Worm (Caenorhabditis elegans): ENCODE data around the gene arrd-28.

The arrd-28 gene

ce11 chrX:10183695-10184094 lies at the start of gene arrd-28:
arrd-28 (plus strand) TSS chrX:10183995.
- TF ChIP-seq nhr-237 (tag; optimal IDR thresholded peaks at IDR 0.05) (no peak), elt-1 (tag; optimal IDR thresholded peaks at IDR 0.05; ENCODE audit: borderline replicate concordance, insufficient read depth) (no peak), unc-62 (GFP tag; optimal IDR thresholded peaks at IDR 0.05) (no peak), drap-1 (GFP tag; optimal IDR thresholded peaks at IDR 0.05) (no peak), cnd-1 (tag; optimal IDR thresholded peaks at IDR 0.05) (no peak), ham-2 (GFP tag; optimal IDR thresholded peaks at IDR 0.05) (no peak)

DNA sequence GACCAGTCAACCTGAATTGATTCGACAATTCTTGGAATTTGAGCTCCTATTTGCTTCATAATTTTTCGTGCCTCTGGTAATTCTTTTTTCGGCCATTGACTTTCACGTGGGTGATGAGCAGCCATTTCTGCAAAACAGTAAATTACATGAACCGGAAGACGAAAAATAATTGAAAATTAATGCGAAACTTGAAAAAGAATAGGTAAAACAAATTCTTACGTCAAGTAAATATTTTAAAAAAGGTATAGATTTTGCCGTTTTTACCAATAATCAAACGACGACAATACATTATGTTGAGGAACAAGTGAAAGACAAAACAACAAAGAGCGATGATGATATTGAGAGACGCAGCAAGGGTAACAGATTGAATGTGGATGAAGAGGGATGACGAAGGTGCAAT lies 45.3 kb upstream of the arrd-28 start, which contains the start of gene moc-1:
TSS of gene moc-1 (minus strand) at position 127 of the 400 bp plus-strand sequence.
- TF ChIP-seq hlh-1 (tag; optimal IDR thresholded peaks at IDR 0.05) (no peak), sem-2 (GFP tag; optimal IDR thresholded peaks at IDR 0.05) (no peak), ceh-43 (GFP tag; optimal IDR thresholded peaks at IDR 0.05) (no peak), ceh-83 (GFP tag; optimal IDR thresholded peaks at IDR 0.05) (no peak), elt-1 (tag; optimal IDR thresholded peaks at IDR 0.05; ENCODE audit: borderline replicate concordance, insufficient read depth) (no peak), mls-2 (tag; optimal IDR thresholded peaks at IDR 0.05) (no peak), elt-3 (tag; optimal IDR thresholded peaks at IDR 0.05) (no peak), unc-62 (GFP tag; optimal IDR thresholded peaks at IDR 0.05) (no peak), nhr-237 (tag; optimal IDR thresholded peaks at IDR 0.05) (no peak), mab-5 (tag; optimal IDR thresholded peaks at IDR 0.05) (no peak), pha-4 (tag; optimal IDR thresholded peaks at IDR 0.05) (no peak), blmp-1 (tag; optimal IDR thresholded peaks at IDR 0.05) (no peak)

ce11 chrX:10141264-10141663 lies 42.5 kb upstream of the arrd-28 start:
- no peak for TF ChIP-seq tbx-8 (GFP tag; optimal IDR thresholded peaks at IDR 0.05)
- no peak for TF ChIP-seq cnd-1 (tag; optimal IDR thresholded peaks at IDR 0.05)
- TF ChIP-seq unc-120 (tag; optimal IDR thresholded peaks at IDR 0.05; ENCODE audit: poor library complexity, severe bottlenecking): no peak
- no peak for TF ChIP-seq nhr-237 (tag; optimal IDR thresholded peaks at IDR 0.05)
- no peak for TF ChIP-seq nhr-2 (tag; optimal IDR thresholded peaks at IDR 0.05)
- no peak for TF ChIP-seq ces-1 (GFP tag; optimal IDR thresholded peaks at IDR 0.05)
- TF ChIP-seq bed-3 (GFP tag; optimal IDR thresholded peaks at IDR 0.05): no peak
- TF ChIP-seq elt-1 (tag; optimal IDR thresholded peaks at IDR 0.05; ENCODE audit: borderline replicate concordance, insufficient read depth): no peak

DNA sequence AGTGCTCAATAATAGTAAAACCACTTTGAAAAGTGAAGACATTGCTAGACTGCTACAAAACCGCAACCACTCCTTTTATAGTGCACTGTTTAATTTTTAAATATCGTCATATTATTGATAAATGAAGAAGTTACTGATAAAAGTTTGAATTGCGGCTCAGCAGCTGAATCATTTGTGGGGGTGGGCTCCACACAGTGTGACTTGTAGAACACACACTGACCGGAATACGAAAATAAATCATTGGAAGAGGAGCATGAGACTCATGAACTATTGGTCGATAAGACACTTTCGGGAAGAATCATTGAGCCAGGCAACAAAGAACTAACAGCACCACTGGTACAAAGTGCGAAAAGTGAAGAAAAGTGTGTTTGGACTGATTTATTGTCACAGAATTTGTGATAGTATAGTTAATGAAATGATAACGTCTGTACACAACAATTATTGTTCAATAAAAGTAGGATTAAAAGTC lies 41.8 kb upstream of the arrd-28 start, which contains the start of gene oac-14:
TSS of gene oac-14 (minus strand) at position 51 of the 469 bp plus-strand sequence.
- no peak for TF ChIP-seq cnd-1 (tag; optimal IDR thresholded peaks at IDR 0.05)
- no peak for TF ChIP-seq tbx-8 (GFP tag; optimal IDR thresholded peaks at IDR 0.05)
- no peak for TF ChIP-seq mab-5 (tag; optimal IDR thresholded peaks at IDR 0.05)
- TF ChIP-seq elt-1 (tag; optimal IDR thresholded peaks at IDR 0.05; ENCODE audit: borderline replicate concordance, insufficient read depth): no peak
- TF ChIP-seq snpc-4 (tag; optimal IDR thresholded peaks at IDR 0.05): no peak
- no peak for TF ChIP-seq mls-2 (tag; optimal IDR thresholded peaks at IDR 0.05)
- TF ChIP-seq unc-120 (tag; optimal IDR thresholded peaks at IDR 0.05; ENCODE audit: poor library complexity, severe bottlenecking): no peak
- TF ChIP-seq sptf-1 (tag; optimal IDR thresholded peaks at IDR 0.05): no peak
- no peak for TF ChIP-seq flh-1 (GFP tag; optimal IDR thresholded peaks at IDR 0.05)
- TF ChIP-seq nhr-237 (tag; optimal IDR thresholded peaks at IDR 0.05): no peak
- no peak for TF ChIP-seq nhr-12 (tag; optimal IDR thresholded peaks at IDR 0.05)
- TF ChIP-seq blmp-1 (tag; optimal IDR thresholded peaks at IDR 0.05): no peak

DNA sequence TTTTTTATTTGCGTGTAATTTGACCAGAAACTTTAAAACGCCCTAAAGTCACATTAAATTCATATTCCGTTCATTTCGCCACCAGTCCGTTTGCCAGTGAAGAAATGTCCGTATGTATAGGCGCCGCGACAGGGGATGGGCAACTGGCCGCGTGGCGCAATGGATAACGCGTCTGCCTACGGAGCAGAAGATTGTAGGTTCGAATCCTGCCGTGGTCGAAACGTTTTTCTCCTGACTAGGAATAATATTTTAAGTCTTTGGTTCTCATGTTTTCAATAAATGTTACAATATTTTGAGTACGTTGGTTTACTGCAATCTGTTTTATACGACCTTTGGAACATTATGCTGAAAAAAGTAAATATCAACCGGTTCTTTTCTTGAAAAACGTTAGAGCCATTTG lies 38.8 kb upstream of the arrd-28 start:
- TF ChIP-seq zip-8 (tag; optimal IDR thresholded peaks at IDR 0.05): no peak
- TF ChIP-seq mab-5 (tag; optimal IDR thresholded peaks at IDR 0.05): no peak
- no peak for TF ChIP-seq ceh-39 (tag; optimal IDR thresholded peaks at IDR 0.05)
- no peak for TF ChIP-seq blmp-1 (tag; optimal IDR thresholded peaks at IDR 0.05)
- no peak for TF ChIP-seq lin-13 (tag; optimal IDR thresholded peaks at IDR 0.05)
- no peak for TF ChIP-seq sem-2 (GFP tag; optimal IDR thresholded peaks at IDR 0.05)
- TF ChIP-seq unc-120 (tag; optimal IDR thresholded peaks at IDR 0.05; ENCODE audit: poor library complexity, severe bottlenecking): peak; percentile 65
- no peak for TF ChIP-seq drap-1 (GFP tag; optimal IDR thresholded peaks at IDR 0.05)
- TF ChIP-seq cnd-1 (tag; optimal IDR thresholded peaks at IDR 0.05): no peak
- TF ChIP-seq sptf-1 (tag; optimal IDR thresholded peaks at IDR 0.05): peak; percentile 76
- peak; percentile 28 for TF ChIP-seq ceh-43 (GFP tag; optimal IDR thresholded peaks at IDR 0.05)
- TF ChIP-seq ham-2 (GFP tag; optimal IDR thresholded peaks at IDR 0.05): no peak
- TF ChIP-seq lin-32 (GFP tag; optimal IDR thresholded peaks at IDR 0.05): no peak
- peak; percentile 25 for TF ChIP-seq bed-3 (GFP tag; optimal IDR thresholded peaks at IDR 0.05)
- TF ChIP-seq nhr-76 (tag; optimal IDR thresholded peaks at IDR 0.05): no peak
- no peak for TF ChIP-seq elt-1 (tag; optimal IDR thresholded peaks at IDR 0.05; ENCODE audit: borderline replicate concordance, insufficient read depth)
- TF ChIP-seq ceh-83 (GFP tag; optimal IDR thresholded peaks at IDR 0.05): no peak
- TF ChIP-seq mls-2 (tag; optimal IDR thresholded peaks at IDR 0.05): peak; percentile 21

All from whole organism, mixed stage, embryonic.